Fruit fly (Drosophila melanogaster) whole organism, embryonic: ENCODE measurements around the gene CG4101.

Source experiments
- Atf-2 ChIP-seq: fragments of 200-800 bp; sonication (Bioruptor generic); optimal IDR thresholded peaks from 2 replicates; lab custom pipeline; 2016; ENCODE audit warnings: missing biosample characterization, missing genetic modification characterization
- Atf3 ChIP-seq: fragments of 200-800 bp; sonication (Bioruptor generic); optimal IDR thresholded peaks from 3 replicates; lab custom pipeline; 2016; ENCODE audit warnings: missing biosample characterization, missing genetic modification characterization
- BEAF-32 ChIP-seq: fragments of 200-800 bp; sonication (Bioruptor generic); optimal IDR thresholded peaks from 3 replicates; lab custom pipeline; 2017; ENCODE audit warnings: missing biosample characterization, missing genetic modification characterization, mild to moderate bottlenecking, moderate library complexity, missing genetic modification reagents
- Bgb ChIP-seq: fragments of 200-800 bp; sonication (Bioruptor generic); IDR thresholded peaks from 2 replicates; pipeline ENCODE4 v1.3.6; 2022; ENCODE audit warnings: missing biosample characterization, missing genetic modification characterization; ENCODE audit not compliant: partially characterized antibody
- BtbVII ChIP-seq: fragments of 200-800 bp; sonication (Bioruptor generic); optimal IDR thresholded peaks from 3 replicates; lab custom pipeline; 2017; ENCODE audit warnings: missing biosample characterization, mild to moderate bottlenecking, missing genetic modification characterization
- CG10147 ChIP-seq: fragments of 200-800 bp; sonication (Bioruptor generic); optimal IDR thresholded peaks from 2 replicates; lab custom pipeline; 2019; ENCODE audit warnings: missing biosample characterization, mild to moderate bottlenecking, missing genetic modification characterization, moderate library complexity
- CG10274 ChIP-seq: fragments of 200-800 bp; sonication (Bioruptor generic); optimal IDR thresholded peaks from 3 replicates; lab custom pipeline; 2017; ENCODE audit warnings: missing biosample characterization, mild to moderate bottlenecking, missing genetic modification characterization
- CG11398 ChIP-seq: fragments of 200-800 bp; sonication (Bioruptor generic); optimal IDR thresholded peaks from 2 replicates; lab custom pipeline; 2016; ENCODE audit warnings: missing biosample characterization, missing genetic modification characterization
- CG11696 ChIP-seq: fragments of 200-800 bp; sonication (Bioruptor generic); IDR thresholded peaks from 2 replicates; pipeline ENCODE4 v1.3.6; 2022; ENCODE audit warnings: missing biosample characterization, missing genetic modification characterization
- CG12299 ChIP-seq: fragments of 200-800 bp; sonication (Bioruptor generic); optimal IDR thresholded peaks from 2 replicates; lab custom pipeline; 2018; ENCODE audit warnings: missing biosample characterization, mild to moderate bottlenecking, missing genetic modification characterization
- CG12391 ChIP-seq: fragments of 200-800 bp; sonication (Bioruptor generic); optimal IDR thresholded peaks from 3 replicates; lab custom pipeline; 2018; ENCODE audit warnings: missing biosample characterization, mild to moderate bottlenecking, missing genetic modification characterization, moderate library complexity
- CG15011 ChIP-seq: fragments of 200-800 bp; sonication (Bioruptor generic); optimal IDR thresholded peaks from 3 replicates; lab custom pipeline; 2018; ENCODE audit warnings: missing biosample characterization, mild to moderate bottlenecking, missing genetic modification characterization
- CG1602 ChIP-seq: fragments of 200-800 bp; sonication (Bioruptor generic); optimal IDR thresholded peaks from 3 replicates; lab custom pipeline; 2016; ENCODE audit warnings: missing biosample characterization, missing genetic modification characterization
- CG17328 ChIP-seq: fragments of 200-800 bp; sonication (Bioruptor generic); IDR thresholded peaks from 2 replicates; pipeline ENCODE4 v1.3.6; 2022; ENCODE audit warnings: missing biosample characterization, missing genetic modification characterization
- CG17612 ChIP-seq: fragments of 200-800 bp; sonication (Bioruptor generic); IDR thresholded peaks from 2 replicates; pipeline ENCODE4 v1.3.6; 2022; ENCODE audit warnings: missing biosample characterization, missing genetic modification characterization
- CG17912 ChIP-seq: fragments of 200-800 bp; sonication (Bioruptor generic); optimal IDR thresholded peaks from 2 replicates; lab custom pipeline; 2018; ENCODE audit warnings: missing biosample characterization, mild to moderate bottlenecking, missing genetic modification characterization
- CG2875 ChIP-seq: fragments of 200-800 bp; sonication (Bioruptor generic); optimal IDR thresholded peaks from 2 replicates; lab custom pipeline; 2017; ENCODE audit warnings: missing biosample characterization, mild to moderate bottlenecking, missing genetic modification characterization, missing genetic modification reagents
- CG31224 ChIP-seq: fragments of 200-800 bp; sonication (Bioruptor generic); IDR thresholded peaks from 2 replicates; pipeline ENCODE4 v1.3.6; 2022; ENCODE audit warnings: missing biosample characterization, missing genetic modification characterization
- CG31365 ChIP-seq: fragments of 200-800 bp; sonication (Bioruptor generic); optimal IDR thresholded peaks from 2 replicates; lab custom pipeline; 2018; ENCODE audit warnings: missing biosample characterization, mild to moderate bottlenecking, missing genetic modification characterization
- CG6272 ChIP-seq: fragments of 200-800 bp; sonication (Bioruptor generic); IDR thresholded peaks from 2 replicates; pipeline ENCODE4 v1.3.6; 2022; ENCODE audit warnings: missing biosample characterization, missing genetic modification characterization
- CG7357 ChIP-seq: fragments of 200-800 bp; sonication (Bioruptor generic); IDR thresholded peaks from 3 replicates; pipeline ENCODE4 v1.3.6; 2022; ENCODE audit warnings: missing biosample characterization, missing genetic modification characterization
- CG7556 ChIP-seq: fragments of 200-800 bp; sonication (Bioruptor generic); optimal IDR thresholded peaks from 2 replicates; lab custom pipeline; 2017; ENCODE audit warnings: missing biosample characterization, mild to moderate bottlenecking, missing genetic modification characterization
- Chrac-16 ChIP-seq: fragments of 200-800 bp; sonication (Bioruptor generic); optimal IDR thresholded peaks from 3 replicates; lab custom pipeline; 2016; ENCODE audit warnings: missing biosample characterization, missing genetic modification characterization
- D19B ChIP-seq: fragments of 200-800 bp; sonication (Bioruptor generic); optimal IDR thresholded peaks from 2 replicates; lab custom pipeline; 2017; ENCODE audit warnings: missing biosample characterization, mild to moderate bottlenecking, missing genetic modification characterization
- Dip3 ChIP-seq: fragments of 200-800 bp; sonication (Bioruptor generic); optimal IDR thresholded peaks from 3 replicates; lab custom pipeline; 2016; ENCODE audit warnings: missing biosample characterization, missing genetic modification characterization
- E2f1 ChIP-seq: fragments of 200-800 bp; sonication (Bioruptor generic); IDR thresholded peaks from 2 replicates; pipeline ENCODE4 v1.3.6; 2022; ENCODE audit warnings: missing biosample characterization, missing genetic modification characterization
- Elba2 ChIP-seq: fragments of 200-800 bp; sonication (Bioruptor generic); optimal IDR thresholded peaks from 3 replicates; lab custom pipeline; 2016; ENCODE audit warnings: missing biosample characterization, missing genetic modification characterization
- Gug ChIP-seq: fragments of 200-800 bp; sonication (Bioruptor generic); IDR thresholded peaks from 4 replicates; pipeline ENCODE4 v1.3.6; 2022; ENCODE audit warnings: missing biosample characterization, missing genetic modification characterization
- HmgZ ChIP-seq: fragments of 200-800 bp; sonication (Bioruptor generic); optimal IDR thresholded peaks from 2 replicates; lab custom pipeline; 2018; ENCODE audit warnings: missing biosample characterization, mild to moderate bottlenecking, missing genetic modification characterization
- Hmr ChIP-seq: fragments of 200-800 bp; sonication (Bioruptor generic); optimal IDR thresholded peaks from 3 replicates; lab custom pipeline; 2017; ENCODE audit warnings: mild to moderate bottlenecking, missing biosample characterization, missing genetic modification reagents, missing genetic modification characterization
- Hsf ChIP-seq: fragments of 200-800 bp; sonication (Bioruptor generic); optimal IDR thresholded peaks from 3 replicates; lab custom pipeline; 2016; ENCODE audit warnings: missing biosample characterization, missing genetic modification characterization
- MBD-R2 ChIP-seq: fragments of 200-800 bp; sonication (Bioruptor generic); IDR thresholded peaks from 2 replicates; pipeline ENCODE4 v1.3.6; 2022; ENCODE audit warnings: missing biosample characterization, missing genetic modification characterization
- Nf-YB ChIP-seq: fragments of 200-800 bp; sonication (Bioruptor generic); optimal IDR thresholded peaks from 3 replicates; lab custom pipeline; 2019; ENCODE audit warnings: missing biosample characterization, mild to moderate bottlenecking, missing genetic modification characterization, moderate library complexity
- Oaz ChIP-seq: fragments of 200-800 bp; sonication (Bioruptor generic); IDR thresholded peaks from 2 replicates; pipeline ENCODE4 v1.3.6; 2022; ENCODE audit warnings: missing biosample characterization, missing genetic modification characterization
- Optix ChIP-seq: fragments of 200-800 bp; sonication (Bioruptor generic); IDR thresholded peaks from 3 replicates; pipeline ENCODE4 v1.3.6; 2022; ENCODE audit warnings: missing biosample characterization, missing genetic modification characterization
- Side ChIP-seq: fragments of 200-800 bp; sonication (Bioruptor generic); optimal IDR thresholded peaks from 2 replicates; lab custom pipeline; 2016; ENCODE audit warnings: missing biosample characterization, missing genetic modification characterization
- Xrp1 ChIP-seq: fragments of 200-800 bp; sonication (Bioruptor generic); IDR thresholded peaks from 2 replicates; pipeline ENCODE4 v1.3.6; 2022; ENCODE audit warnings: missing biosample characterization, missing genetic modification characterization
- btn ChIP-seq: fragments of 200-800 bp; sonication (Bioruptor generic); optimal IDR thresholded peaks from 2 replicates; lab custom pipeline; 2016; ENCODE audit warnings: missing biosample characterization, missing genetic modification characterization
- ci ChIP-seq: fragments of 200-800 bp; sonication (Bioruptor generic); IDR thresholded peaks from 3 replicates; pipeline ENCODE4 v1.3.6; 2022; ENCODE audit warnings: missing biosample characterization, missing genetic modification characterization
- crol ChIP-seq: fragments of 200-800 bp; sonication (Bioruptor generic); IDR thresholded peaks from 2 replicates; pipeline ENCODE4 v1.3.6; 2022; ENCODE audit warnings: missing biosample characterization, missing genetic modification characterization
- dm ChIP-seq: fragments of 200-800 bp; sonication (Bioruptor generic); optimal IDR thresholded peaks from 3 replicates; lab custom pipeline; 2016; ENCODE audit warnings: missing biosample characterization, missing genetic modification characterization
- fd3F ChIP-seq: fragments of 200-800 bp; sonication (Bioruptor generic); optimal IDR thresholded peaks from 2 replicates; lab custom pipeline; 2018; ENCODE audit warnings: missing biosample characterization, mild to moderate bottlenecking, missing genetic modification characterization, moderate library complexity
- grau ChIP-seq: fragments of 200-800 bp; optimal IDR thresholded peaks from 3 replicates; lab custom pipeline; 2019; ENCODE audit warnings: missing biosample characterization, mild to moderate bottlenecking, missing genetic modification characterization, moderate library complexity
- klu ChIP-seq: fragments of 200-800 bp; sonication (Bioruptor generic); IDR thresholded peaks from 2 replicates; pipeline ENCODE4 v1.3.6; 2022; ENCODE audit warnings: missing biosample characterization, missing genetic modification characterization
- luna ChIP-seq: fragments of 200-800 bp; sonication (Bioruptor generic); optimal IDR thresholded peaks from 2 replicates; lab custom pipeline; 2016; ENCODE audit warnings: missing biosample characterization, missing genetic modification characterization
- onecut ChIP-seq: fragments of 200-800 bp; sonication (Bioruptor generic); IDR thresholded peaks from 2 replicates; pipeline ENCODE4 v1.3.6; 2022; ENCODE audit warnings: missing biosample characterization, missing genetic modification characterization
- peb ChIP-seq: fragments of 200-800 bp; sonication (Bioruptor generic); IDR thresholded peaks from 2 replicates; pipeline ENCODE4 v1.3.6; 2022; ENCODE audit warnings: missing biosample characterization, missing genetic modification characterization
- sisA ChIP-seq: fragments of 200-800 bp; sonication (Bioruptor generic); IDR thresholded peaks from 2 replicates; pipeline ENCODE4 v1.3.6; 2022; ENCODE audit warnings: missing biosample characterization, missing genetic modification characterization
- slp2 ChIP-seq: fragments of 200-800 bp; sonication (Bioruptor generic); optimal IDR thresholded peaks from 2 replicates; lab custom pipeline; 2016; ENCODE audit warnings: missing biosample characterization, missing genetic modification characterization
- tin ChIP-seq: fragments of 200-800 bp; sonication (Bioruptor generic); optimal IDR thresholded peaks from 3 replicates; lab custom pipeline; 2016; ENCODE audit warnings: missing biosample characterization, missing genetic modification characterization
- wek ChIP-seq: fragments of 200-800 bp; sonication (Bioruptor generic); optimal IDR thresholded peaks from 3 replicates; lab custom pipeline; 2018; ENCODE audit warnings: missing biosample characterization, mild to moderate bottlenecking, missing genetic modification characterization, moderate library complexity
- wor ChIP-seq: fragments of 200-800 bp; sonication (Bioruptor generic); IDR thresholded peaks from 2 replicates; pipeline ENCODE4 v1.3.6; 2022; ENCODE audit warnings: missing biosample characterization, missing genetic modification characterization
- zen2 ChIP-seq: fragments of 200-800 bp; sonication (Bioruptor generic); IDR thresholded peaks from 3 replicates; pipeline ENCODE4 v1.3.6; 2022; ENCODE audit warnings: missing biosample characterization, missing genetic modification characterization; ENCODE audit not compliant: partially characterized antibody

CG4101 gene

DNA sequence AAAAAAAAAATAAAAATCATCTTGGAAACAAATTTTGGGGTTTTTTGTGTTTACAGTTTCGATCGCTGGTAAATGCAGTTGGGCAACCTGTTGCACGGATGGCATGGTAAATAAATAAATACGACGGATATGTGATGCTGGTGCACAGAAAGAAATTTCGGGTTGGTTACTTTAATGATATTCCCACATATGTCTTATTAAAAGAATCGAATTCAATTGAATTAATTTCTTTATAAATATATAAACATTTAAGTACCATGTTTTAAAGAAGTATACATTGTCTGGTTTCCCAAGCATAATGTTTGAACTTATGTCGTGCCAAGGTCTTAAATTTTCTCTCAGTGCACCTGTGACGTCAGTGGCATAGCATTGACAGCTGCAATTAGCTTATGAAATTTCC, 44.8 kb upstream of the CG4101 start (continued):
- TF ChIP-seq Nf-YB (GFP tag; lab: Kevin White, UChicago): peak; percentile 37
- peak; percentile 40 for TF ChIP-seq CG15011 (GFP tag; lab: Kevin White, UChicago)
- TF ChIP-seq fd3F (GFP tag; lab: Kevin White, UChicago): no peak
- no peak for TF ChIP-seq Atf3 (GFP tag; lab: Kevin White, UChicago)
- peak; percentile 22; the same call in 1 of the 2 replicates for TF ChIP-seq onecut
- TF ChIP-seq D19B: no peak
- TF ChIP-seq Atf-2 (GFP tag; lab: Kevin White, UChicago): no peak
- no peak for TF ChIP-seq Side (GFP tag; lab: Kevin White, UChicago)
- TF ChIP-seq CG2875: peak; percentile 50
- TF ChIP-seq sisA (GFP tag; lab: Robert Waterston, UW): peak; percentile 33
- TF ChIP-seq peb (GFP tag; lab: Robert Waterston, UW): no peak
- no peak for TF ChIP-seq Bgb
- TF ChIP-seq wor (GFP tag; lab: Robert Waterston, UW): peak; percentile 39; the same call in 1 of the 2 replicates
- TF ChIP-seq Chrac-16: peak; percentile 49
- TF ChIP-seq tin (GFP tag; lab: Kevin White, UChicago): peak; percentile 44
- TF ChIP-seq Hmr: no peak
- peak; percentile 50 for TF ChIP-seq E2f1 (GFP tag; lab: Robert Waterston, UW)
- no peak for TF ChIP-seq Optix
- TF ChIP-seq Dip3 (GFP tag; lab: Kevin White, UChicago): no peak
- no peak for TF ChIP-seq CG31224
- no peak for TF ChIP-seq CG17612 (GFP tag; lab: Robert Waterston, UW)
- no peak for TF ChIP-seq btn
- TF ChIP-seq HmgZ (tag; lab: Kevin White, UChicago): peak; percentile 26
- no peak for TF ChIP-seq dm (GFP tag; lab: Kevin White, UChicago)
- TF ChIP-seq Gug: no peak
- TF ChIP-seq crol (GFP tag; lab: Robert Waterston, UW): no peak
- TF ChIP-seq klu: no peak
- TF ChIP-seq BEAF-32 (GFP tag; lab: Kevin White, UChicago): no peak
- peak; percentile 68 for TF ChIP-seq grau (tag; lab: Kevin White, UChicago)
- TF ChIP-seq Elba2: no peak
- TF ChIP-seq CG1602: peak; percentile 41
- TF ChIP-seq slp2 (GFP tag; lab: Kevin White, UChicago): no peak
- peak; percentile 79 for TF ChIP-seq CG12391 (tag; lab: Kevin White, UChicago)
- peak; percentile 2 for TF ChIP-seq BtbVII (GFP tag; lab: Kevin White, UChicago)
- no peak for TF ChIP-seq wek (GFP tag; lab: Kevin White, UChicago)
- TF ChIP-seq CG7556 (GFP tag; lab: Kevin White, UChicago): peak; percentile 40
- TF ChIP-seq CG7357 (GFP tag; lab: Robert Waterston, UW): no peak
- TF ChIP-seq CG12299 (tag; lab: Kevin White, UChicago): peak; percentile 60
- TF ChIP-seq zen2: no peak
- peak; percentile 47; the same call in 1 of the 2 replicates for TF ChIP-seq Oaz (GFP tag; lab: Robert Waterston, UW)
- TF ChIP-seq ci (GFP tag; lab: Robert Waterston, UW): peak; percentile 85
- TF ChIP-seq CG31365: no peak
- no peak for TF ChIP-seq luna
- TF ChIP-seq CG17912 (GFP tag; lab: Kevin White, UChicago): no peak
- TF ChIP-seq CG10147 (GFP tag; lab: Kevin White, UChicago): peak; percentile 12
- TF ChIP-seq CG6272 (GFP tag; lab: Robert Waterston, UW): no peak
- TF ChIP-seq Hsf (GFP tag; lab: Kevin White, UChicago): peak; percentile 25
- peak; percentile 71 for TF ChIP-seq Xrp1
- TF ChIP-seq CG17328 (GFP tag; lab: Robert Waterston, UW): peak; percentile 53
- TF ChIP-seq CG10274 (GFP tag; lab: Kevin White, UChicago): no peak
- TF ChIP-seq CG11696 (GFP tag; lab: Robert Waterston, UW): no peak
- no peak for TF ChIP-seq CG11398
- no peak for TF ChIP-seq MBD-R2 (GFP tag; lab: Robert Waterston, UW)
